Worm (Caenorhabditis elegans) whole organism, L4 larva: ENCODE results near the gene H01G02.3.

Experiments
- F37D6.2 ChIP-seq: sonication (generic microtip); optimal IDR thresholded peaks from 2 replicates; lab custom pipeline; 2016; ENCODE audit warnings: mild to moderate bottlenecking, missing genetic modification characterization, missing compliant biosample characterization
- R02D3.7 ChIP-seq: fragments of 150-350 bp; sonication (generic microtip); optimal IDR thresholded peaks from 3 replicates; lab custom pipeline; 2014; ENCODE audit warnings: missing biosample characterization, missing genetic modification characterization
- T20F7.1 ChIP-seq: fragments of 200-800 bp; sonication (Bioruptor generic); optimal IDR thresholded peaks from 2 replicates; lab custom pipeline; 2018; ENCODE audit warnings: mild to moderate bottlenecking, missing genetic modification characterization, missing compliant biosample characterization
- Y48G9A.11 ChIP-seq: fragments of 200-800 bp; sonication (Bioruptor generic); IDR thresholded peaks from 2 replicates; pipeline ENCODE4 v1.3.6; 2022; ENCODE audit warnings: missing genetic modification reagents, missing genetic modification characterization, missing compliant biosample characterization
- Y5F2A.4 ChIP-seq: fragments of 200-800 bp; sonication (Bioruptor generic); optimal IDR thresholded peaks from 2 replicates; lab custom pipeline; 2018; ENCODE audit warnings: mild to moderate bottlenecking, missing genetic modification characterization, missing compliant biosample characterization
- ZK337.2 ChIP-seq: fragments of 200-800 bp; sonication (Bioruptor generic); IDR thresholded peaks from 2 replicates; pipeline ENCODE4 v1.3.6; 2022; ENCODE audit warnings: missing genetic modification reagents, missing genetic modification characterization, missing compliant biosample characterization
- ZK546.5 ChIP-seq, 2 experiments: sonication (generic microtip); optimal IDR thresholded peaks; 2 replicates each; lab custom pipeline; 2017; ENCODE audit warnings: missing biosample characterization in 2 of 2, missing genetic modification characterization in 2 of 2
- aly-2 ChIP-seq: sonication (generic microtip); optimal IDR thresholded peaks from 2 replicates; lab custom pipeline; 2018; ENCODE audit warnings: missing biosample characterization, missing genetic modification characterization
- arid-1 ChIP-seq: fragments of 200-800 bp; sonication (Bioruptor generic); conservative IDR thresholded peaks from 2 replicates; pipeline ENCODE4 v1.3.6; 2022; ENCODE audit warnings: missing genetic modification reagents, missing genetic modification characterization, missing compliant biosample characterization
- attf-4 ChIP-seq: sonication (generic microtip); optimal IDR thresholded peaks from 3 replicates; lab custom pipeline; 2017; ENCODE audit warnings: missing biosample characterization, missing genetic modification characterization
- ceh-20 ChIP-seq: fragments of 200-800 bp; sonication (Bioruptor generic); IDR thresholded peaks from 2 replicates; pipeline ENCODE4 v1.3.6; 2022; ENCODE audit warnings: missing genetic modification reagents, missing genetic modification characterization, missing compliant biosample characterization
- ceh-28 ChIP-seq: fragments of 150-350 bp; optimal IDR thresholded peaks from 2 replicates; lab custom pipeline; 2014; ENCODE audit warnings: missing biosample characterization, missing genetic modification reagents, missing genetic modification characterization
- ceh-44 ChIP-seq: fragments of 200-800 bp; sonication (Bioruptor generic); IDR thresholded peaks from 2 replicates; pipeline ENCODE4 v1.3.6; 2022; ENCODE audit warnings: missing genetic modification reagents, missing genetic modification characterization, missing compliant biosample characterization
- daf-19 ChIP-seq: fragments of 200-800 bp; sonication (Bioruptor generic); conservative IDR thresholded peaks from 2 replicates; pipeline ENCODE4 v1.3.6; 2022; ENCODE audit warnings: missing genetic modification characterization, missing compliant biosample characterization
- daf-8 ChIP-seq: fragments of 200-800 bp; sonication (Bioruptor generic); IDR thresholded peaks from 2 replicates; pipeline ENCODE4 v1.3.6; 2022; ENCODE audit warnings: missing genetic modification characterization, missing compliant biosample characterization
- dmd-6 ChIP-seq: fragments of 200-800 bp; sonication (Bioruptor generic); IDR thresholded peaks from 2 replicates; pipeline ENCODE4 v1.3.6; 2022; ENCODE audit warnings: missing genetic modification reagents, missing genetic modification characterization, missing compliant biosample characterization
- dmd-8 ChIP-seq: fragments of 200-800 bp; sonication (Bioruptor generic); IDR thresholded peaks from 2 replicates; pipeline ENCODE4 v1.3.6; 2022; ENCODE audit warnings: missing genetic modification characterization, missing compliant biosample characterization
- dpl-1 ChIP-seq: fragments of 150-350 bp; optimal IDR thresholded peaks from 2 replicates; lab custom pipeline; 2014; ENCODE audit warnings: missing biosample characterization, missing genetic modification reagents, missing genetic modification characterization
- duxl-1 ChIP-seq: sonication (generic microtip); optimal IDR thresholded peaks from 2 replicates; lab custom pipeline; 2016; ENCODE audit warnings: mild to moderate bottlenecking, missing genetic modification characterization, moderate library complexity, missing compliant biosample characterization; ENCODE audit not compliant: poor library complexity
- dve-1 ChIP-seq: sonication (generic microtip); optimal IDR thresholded peaks from 2 replicates; lab custom pipeline; 2017; ENCODE audit warnings: antibody characterized with exemption, mild to moderate bottlenecking, missing genetic modification characterization, missing compliant biosample characterization; ENCODE audit not compliant: insufficient read depth
- egl-43 ChIP-seq: fragments of 200-800 bp; sonication (Bioruptor generic); IDR thresholded peaks from 2 replicates; pipeline ENCODE4 v1.3.6; 2022; ENCODE audit warnings: missing genetic modification reagents, missing genetic modification characterization, missing compliant biosample characterization
- gei-8 ChIP-seq: fragments of 200-800 bp; sonication (Bioruptor generic); optimal IDR thresholded peaks from 2 replicates; lab custom pipeline; 2018; ENCODE audit warnings: mild to moderate bottlenecking, missing genetic modification characterization, missing compliant biosample characterization
- hif-1 ChIP-seq, 2 experiments: sonication (generic microtip); optimal IDR thresholded peaks; 2 replicates each; lab custom pipeline; 2016 to 2017; ENCODE audit warnings: missing compliant biosample characterization in 2 of 2, missing genetic modification characterization in 2 of 2, missing genetic modification reagents in 2 of 2, missing genotype in 2 of 2, mild to moderate bottlenecking in 1 of 2
- hlh-11 ChIP-seq: fragments of 200-800 bp; sonication (Bioruptor generic); optimal IDR thresholded peaks from 2 replicates; lab custom pipeline; 2018; ENCODE audit warnings: mild to moderate bottlenecking, missing genetic modification characterization, missing compliant biosample characterization
- jun-1 ChIP-seq: fragments of 150-350 bp; optimal IDR thresholded peaks from 2 replicates; lab custom pipeline; 2014; ENCODE audit warnings: missing biosample characterization, missing genetic modification reagents, missing genetic modification characterization
- lin-15B ChIP-seq: fragments of 150-350 bp; sonication (generic microtip); optimal IDR thresholded peaks from 3 replicates; lab custom pipeline; 2014; ENCODE audit warnings: missing biosample characterization, missing genetic modification characterization
- lin-38 ChIP-seq: fragments of 200-800 bp; sonication (Bioruptor generic); IDR thresholded peaks from 2 replicates; pipeline ENCODE4 v1.3.6; 2022; ENCODE audit warnings: missing genetic modification reagents, missing genetic modification characterization, missing compliant biosample characterization
- lir-3 ChIP-seq: sonication (generic microtip); optimal IDR thresholded peaks from 2 replicates; lab custom pipeline; 2016; ENCODE audit warnings: mild to moderate bottlenecking, missing genetic modification characterization, missing compliant biosample characterization
- lsy-2 ChIP-seq, 2 experiments: fragments of 150-350 bp in 1 of 2; sonication (generic microtip) in 1 of 2; optimal IDR thresholded peaks; 2 replicates each; lab custom pipeline; 2014 to 2017; ENCODE audit warnings: missing biosample characterization in 2 of 2, missing genetic modification characterization in 2 of 2
- mdt-29 ChIP-seq: fragments of 200-800 bp; sonication (Bioruptor generic); IDR thresholded peaks from 2 replicates; pipeline ENCODE4 v1.3.6; 2022; ENCODE audit warnings: missing genetic modification reagents, missing genetic modification characterization, missing compliant biosample characterization
- mep-1 ChIP-seq: fragments of 150-350 bp; sonication (generic microtip); optimal IDR thresholded peaks from 3 replicates; lab custom pipeline; 2014; ENCODE audit warnings: missing biosample characterization, missing genetic modification characterization
- mxl-2 ChIP-seq: fragments of 200-800 bp; sonication (Bioruptor generic); conservative IDR thresholded peaks from 2 replicates; pipeline ENCODE4 v1.3.6; 2022; ENCODE audit warnings: missing genetic modification reagents, missing genetic modification characterization, missing compliant biosample characterization
- mxl-3 ChIP-seq: fragments of 200-800 bp; sonication (Bioruptor generic); optimal IDR thresholded peaks from 2 replicates; lab custom pipeline; 2018; ENCODE audit warnings: mild to moderate bottlenecking, missing genetic modification characterization, missing compliant biosample characterization
- nhr-102 ChIP-seq: sonication (generic microtip); optimal IDR thresholded peaks from 2 replicates; lab custom pipeline; 2016; ENCODE audit warnings: mild to moderate bottlenecking, missing genetic modification characterization, moderate library complexity, missing compliant biosample characterization
- nhr-28 ChIP-seq: fragments of 150-350 bp; optimal IDR thresholded peaks from 2 replicates; lab custom pipeline; 2014; ENCODE audit warnings: missing biosample characterization, missing genetic modification characterization
- nhr-41 ChIP-seq: fragments of 200-800 bp; sonication (Bioruptor generic); IDR thresholded peaks from 2 replicates; pipeline ENCODE4 v1.3.6; 2022; ENCODE audit warnings: missing genetic modification reagents, missing genetic modification characterization, missing compliant biosample characterization
- nhr-76 ChIP-seq: fragments of 150-350 bp; optimal IDR thresholded peaks from 2 replicates; lab custom pipeline; 2014; ENCODE audit warnings: missing biosample characterization, missing genetic modification characterization
- nhr-77 ChIP-seq: fragments of 150-350 bp; optimal IDR thresholded peaks from 2 replicates; lab custom pipeline; 2014; ENCODE audit warnings: missing biosample characterization, missing genetic modification characterization
- php-3 ChIP-seq: fragments of 200-800 bp; sonication (Bioruptor generic); IDR thresholded peaks from 2 replicates; pipeline ENCODE4 v1.3.6; 2022; ENCODE audit warnings: missing genetic modification reagents, missing genetic modification characterization, missing compliant biosample characterization
- rbr-2 ChIP-seq: sonication (generic microtip); optimal IDR thresholded peaks from 2 replicates; lab custom pipeline; 2016; ENCODE audit warnings: missing genotype, missing genetic modification characterization, missing compliant biosample characterization
- saeg-2 ChIP-seq: fragments of 200-800 bp; sonication (Bioruptor generic); IDR thresholded peaks from 2 replicates; pipeline ENCODE4 v1.3.6; 2022; ENCODE audit warnings: missing genetic modification reagents, missing genetic modification characterization, missing compliant biosample characterization
- sdz-12 ChIP-seq: fragments of 200-800 bp; sonication (Bioruptor generic); optimal IDR thresholded peaks from 2 replicates; lab custom pipeline; 2018; ENCODE audit warnings: mild to moderate bottlenecking, missing genetic modification characterization, missing compliant biosample characterization
- set-16 ChIP-seq: fragments of 200-800 bp; sonication (Bioruptor generic); IDR thresholded peaks from 2 replicates; pipeline ENCODE4 v1.3.6; 2022; ENCODE audit warnings: missing genetic modification reagents, missing genetic modification characterization, missing compliant biosample characterization
- skn-1 ChIP-seq: fragments of 150-350 bp; optimal IDR thresholded peaks from 2 replicates; lab custom pipeline; 2014; ENCODE audit warnings: missing biosample characterization, missing genetic modification characterization
- snpc-1.2 ChIP-seq: fragments of 200-800 bp; sonication (Bioruptor generic); IDR thresholded peaks from 2 replicates; pipeline ENCODE4 v1.3.6; 2022; ENCODE audit warnings: missing genetic modification reagents, missing genetic modification characterization, missing compliant biosample characterization
- vab-7 ChIP-seq: fragments of 200-800 bp; sonication (Bioruptor generic); IDR thresholded peaks from 2 replicates; pipeline ENCODE4 v1.3.6; 2022; ENCODE audit warnings: missing genetic modification reagents, missing genetic modification characterization, missing compliant biosample characterization
- zag-1 ChIP-seq: fragments of 150-350 bp; optimal IDR thresholded peaks from 2 replicates; lab custom pipeline; 2014; ENCODE audit warnings: missing biosample characterization, missing genetic modification characterization
- zip-11 ChIP-seq: fragments of 200-800 bp; sonication (Bioruptor generic); IDR thresholded peaks from 2 replicates; pipeline ENCODE4 v1.3.6; 2022; ENCODE audit warnings: missing genetic modification characterization, missing compliant biosample characterization
- zip-2 ChIP-seq: fragments of 150-350 bp; optimal IDR thresholded peaks from 2 replicates; lab custom pipeline; 2014; ENCODE audit warnings: missing biosample characterization, missing genetic modification characterization
- ztf-7 ChIP-seq: fragments of 150-350 bp; optimal IDR thresholded peaks from 2 replicates; lab custom pipeline; 2014; ENCODE audit warnings: missing biosample characterization, missing genetic modification characterization

The H01G02.3 gene

DNA sequence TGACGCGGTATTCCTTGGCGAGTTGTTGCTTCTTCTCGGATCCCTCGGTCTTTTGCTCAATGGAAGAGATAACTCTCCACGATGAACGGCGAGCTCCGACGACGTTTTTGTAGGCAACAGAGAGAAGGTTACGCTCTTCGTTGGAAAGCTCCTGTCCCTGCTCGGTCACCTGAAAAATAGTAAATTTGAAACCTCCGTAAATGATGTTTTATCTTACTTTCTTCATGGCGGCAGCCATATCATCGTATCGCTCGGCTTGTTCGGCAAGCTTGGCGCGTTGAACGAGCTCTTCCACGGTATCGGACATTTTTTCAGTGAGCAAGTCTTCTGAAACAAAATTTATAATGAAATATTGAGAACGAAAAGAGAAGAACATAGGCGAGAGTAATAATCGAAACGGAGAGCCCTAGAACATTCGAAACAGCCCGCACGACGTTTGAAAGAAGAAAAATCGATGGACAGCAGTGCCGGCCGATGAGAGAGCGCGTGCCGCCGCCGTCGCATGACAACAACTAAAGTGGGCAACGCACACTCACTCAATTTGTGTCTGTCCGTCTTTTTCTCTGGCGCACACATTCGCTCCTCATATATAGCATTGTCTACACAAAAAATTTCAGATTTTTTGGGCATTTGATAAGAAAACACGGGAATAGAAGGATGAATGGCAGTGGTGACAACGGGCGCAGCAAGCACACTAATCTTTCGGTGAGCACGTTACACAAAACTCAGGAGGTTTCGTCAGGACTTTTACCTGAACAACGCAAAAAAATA lies 29.4 kb upstream of the H01G02.3 start, which contains the start of the genes par-5 and M117.3 (continued):
- TF ChIP-seq vab-7 (GFP tag; lab: Robert Waterston, UW): peak; percentile 63
- 0 out of 2 replicates have a peak, but pooled peaks have one; percentile 43 for TF ChIP-seq saeg-2
- TF ChIP-seq dpl-1 (GFP tag; lab: Kevin White, UChicago): peak; percentile 62
- no peak for TF ChIP-seq Y48G9A.11 (GFP tag; lab: Robert Waterston, UW)
- no peak for TF ChIP-seq aly-2
- TF ChIP-seq nhr-76 (tag; lab: Kevin White, UChicago): no peak
- peak; percentile 90 for TF ChIP-seq dve-1 (tag; lab: Kevin White, UChicago)
- peak; percentile 83 for TF ChIP-seq nhr-28 (tag; lab: Kevin White, UChicago)
- TF ChIP-seq zip-2 (tag; lab: Kevin White, UChicago): no peak
- peak in 1 of 2 experiments; percentile 80 for TF ChIP-seq hif-1 (tag; optimal IDR thresholded peaks at IDR 0.05; lab: Kevin White, UChicago)
- peak; percentile 59; the same call in 1 of the 2 replicates for TF ChIP-seq snpc-1.2 (GFP tag; lab: Robert Waterston, UW)
- TF ChIP-seq sdz-12 (GFP tag; lab: Kevin White, UChicago): no peak
- TF ChIP-seq ZK337.2 (GFP tag; lab: Robert Waterston, UW): no peak
- no peak for TF ChIP-seq daf-8 (GFP tag; lab: Robert Waterston, UW)
- TF ChIP-seq duxl-1 (tag; lab: Kevin White, UChicago): no peak
- TF ChIP-seq arid-1 (GFP tag; lab: Robert Waterston, UW): peak; percentile 11; the same call in 1 of the 2 replicates
- TF ChIP-seq R02D3.7 (tag; lab: Kevin White, UChicago): no peak
- TF ChIP-seq dmd-8 (GFP tag; lab: Robert Waterston, UW): no peak
- TF ChIP-seq nhr-102 (tag; lab: Kevin White, UChicago): peak; percentile 29
- peak; percentile 86 for TF ChIP-seq dmd-6 (GFP tag; lab: Robert Waterston, UW)
- TF ChIP-seq daf-19 (GFP tag; lab: Robert Waterston, UW): no peak
- 0 out of 2 replicates have a peak, but pooled peaks have one; percentile 6 for TF ChIP-seq php-3 (GFP tag; lab: Robert Waterston, UW)
- peak; percentile 78 for TF ChIP-seq mep-1 (tag; lab: Kevin White, UChicago)
- peak; percentile 57 for TF ChIP-seq nhr-77
- peak; percentile 81 for TF ChIP-seq mxl-3 (GFP tag; lab: Kevin White, UChicago)
- TF ChIP-seq Y5F2A.4 (GFP tag; lab: Kevin White, UChicago): no peak
- TF ChIP-seq set-16 (GFP tag; lab: Robert Waterston, UW): peak; percentile 65
- no peak for TF ChIP-seq ZK546.5 (tag; optimal IDR thresholded peaks at IDR 0.05; lab: Kevin White, UChicago)
- peak; percentile 43 for TF ChIP-seq F37D6.2 (tag; lab: Kevin White, UChicago)
- no peak for TF ChIP-seq ceh-44 (GFP tag; lab: Robert Waterston, UW)
- peak in 1 of 2 experiments; percentile 80 for TF ChIP-seq lsy-2 (tag; optimal IDR thresholded peaks at IDR 0.05; lab: Kevin White, UChicago)
- peak; percentile 68 for TF ChIP-seq ceh-28
- no peak for TF ChIP-seq attf-4
- TF ChIP-seq nhr-41 (GFP tag; lab: Robert Waterston, UW): no peak
- TF ChIP-seq lir-3 (tag; lab: Kevin White, UChicago): no peak
- TF ChIP-seq hlh-11 (tag; lab: Kevin White, UChicago): peak; percentile 92
- peak; percentile 10; the same call in 1 of the 2 replicates for TF ChIP-seq mxl-2 (GFP tag; lab: Robert Waterston, UW)
- peak; percentile 82 for TF ChIP-seq mdt-29 (GFP tag; lab: Robert Waterston, UW)
- TF ChIP-seq zip-11 (GFP tag; lab: Robert Waterston, UW): no peak
- peak; percentile 76 for TF ChIP-seq ceh-20 (GFP tag; lab: Robert Waterston, UW)
- no peak for TF ChIP-seq zag-1
- TF ChIP-seq T20F7.1 (GFP tag; lab: Kevin White, UChicago): peak; percentile 65
- TF ChIP-seq rbr-2 (tag; lab: Kevin White, UChicago): peak; percentile 67
- TF ChIP-seq gei-8: no peak
- TF ChIP-seq jun-1 (tag; lab: Kevin White, UChicago): peak; percentile 3
- TF ChIP-seq lin-15B (tag; lab: Kevin White, UChicago): no peak
- no peak for TF ChIP-seq ztf-7 (tag; lab: Kevin White, UChicago)
- peak; percentile 60 for TF ChIP-seq lin-38 (GFP tag; lab: Robert Waterston, UW)
- TF ChIP-seq egl-43 (GFP tag; lab: Robert Waterston, UW): peak; percentile 82
- TF ChIP-seq skn-1: no peak
